Worm (Caenorhabditis elegans): Measurements from ENCODE around the gene C49G7.13.

- no peak for TF ChIP-seq gmeb-2 (tag; optimal IDR thresholded peaks at IDR 0.05)
- TF ChIP-seq dve-1 (tag; optimal IDR thresholded peaks at IDR 0.05), result no peak
These were observed 43.6 kb upstream of the C49G7.13 start for ce11 chrV:3992334-3992733.
